Fruit fly (Drosophila melanogaster): ENCODE results near the gene CG17234.

The CG17234 gene

DNA sequence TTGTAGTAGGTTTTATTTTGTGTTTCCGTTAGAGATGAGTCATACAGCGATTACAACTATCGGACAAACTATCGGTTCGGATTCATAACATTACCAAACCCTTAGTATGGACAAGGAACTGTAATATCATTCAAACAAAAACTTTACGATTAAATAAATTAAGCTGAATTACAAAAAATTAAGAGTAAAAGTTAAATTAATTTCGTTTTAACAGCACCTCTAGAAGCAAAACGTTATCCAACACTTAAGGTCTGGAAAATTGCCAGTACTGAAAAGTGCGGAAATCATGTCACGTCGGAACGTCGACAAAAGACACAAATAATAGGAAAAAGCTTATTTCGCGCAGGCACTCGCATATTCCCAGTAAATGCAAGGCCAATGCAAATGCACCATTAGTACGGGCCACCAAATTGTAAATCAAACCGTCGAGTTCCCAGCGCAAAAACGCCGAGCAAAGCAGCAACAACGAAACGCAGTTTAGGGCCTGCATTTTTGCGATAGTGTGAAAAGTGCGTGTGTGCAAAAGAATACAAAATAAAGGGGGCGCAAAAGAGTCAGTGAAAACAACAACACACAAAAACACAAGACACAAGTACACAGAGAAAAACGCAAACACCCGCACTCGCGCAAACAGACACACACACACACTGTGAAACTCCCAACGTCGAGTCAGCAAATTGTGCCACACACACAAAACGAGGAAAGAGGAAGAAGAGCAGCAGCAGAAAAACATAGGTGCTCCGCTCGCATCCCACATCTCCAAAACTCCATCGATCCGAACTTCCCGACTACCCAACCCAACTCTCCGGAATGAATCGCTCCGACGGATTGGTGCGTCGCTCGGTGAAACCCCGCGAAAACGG lies 26.4 kb upstream of the CG17234 start, which contains the start of the genes CG15387 and sau:
TSS of gene CG15387 (minus strand) at position 36 of the 863 bp plus-strand sequence.
TSS of gene sau (plus strand) at position 84 of the 863 bp plus-strand sequence.
- TF ChIP-seq Pif1B (GFP tag; optimal IDR thresholded peaks at IDR 0.05) = peak; percentile 65
- peak; percentile 77 for TF ChIP-seq Pif1A (GFP tag; optimal IDR thresholded peaks at IDR 0.05)
- no peak for TF ChIP-seq CG12605 (GFP tag; IDR thresholded peaks at IDR 0.05)
- peak; percentile 62 for TF ChIP-seq CG17806 (tag; optimal IDR thresholded peaks at IDR 0.05)
- TF ChIP-seq rn (GFP tag; IDR thresholded peaks at IDR 0.05) = peak; percentile 58; the same call in 1 of the 2 replicates
- peak; percentile 77 for TF ChIP-seq CG8159 (tag; optimal IDR thresholded peaks at IDR 0.05)
- peak; percentile 56 for TF ChIP-seq CG9948 (tag; optimal IDR thresholded peaks at IDR 0.05)
- peak; percentile 17 for TF ChIP-seq gl (tag; optimal IDR thresholded peaks at IDR 0.05)
- TF ChIP-seq CG4496 (GFP tag; IDR thresholded peaks at IDR 0.05) = peak; percentile 85
- no peak for TF ChIP-seq EcR (GFP tag; optimal IDR thresholded peaks at IDR 0.05)
- peak; percentile 68 for TF ChIP-seq Ets98B (GFP tag; IDR thresholded peaks at IDR 0.05)
- no peak for TF ChIP-seq CG13204 (GFP tag; optimal IDR thresholded peaks at IDR 0.05)
- TF ChIP-seq CG15710 (tag; optimal IDR thresholded peaks at IDR 0.05) = peak; percentile 84
- TF ChIP-seq fd96Ca (GFP tag; IDR thresholded peaks at IDR 0.05) = peak; percentile 75
- TF ChIP-seq CG8301 (tag; optimal IDR thresholded peaks at IDR 0.05) = peak; percentile 69
- no peak for TF ChIP-seq CG10348 (GFP tag; IDR thresholded peaks at IDR 0.05)
- peak; percentile 76 for TF ChIP-seq CG14655 (GFP tag; optimal IDR thresholded peaks at IDR 0.05)
- TF ChIP-seq CG34367 (tag; optimal IDR thresholded peaks at IDR 0.05) = peak; percentile 72
- peak; percentile 76 for TF ChIP-seq Snoo (tag; optimal IDR thresholded peaks at IDR 0.05)
- TF ChIP-seq CG32121 (GFP tag; IDR thresholded peaks at IDR 0.05) = peak; percentile 85

DNA sequence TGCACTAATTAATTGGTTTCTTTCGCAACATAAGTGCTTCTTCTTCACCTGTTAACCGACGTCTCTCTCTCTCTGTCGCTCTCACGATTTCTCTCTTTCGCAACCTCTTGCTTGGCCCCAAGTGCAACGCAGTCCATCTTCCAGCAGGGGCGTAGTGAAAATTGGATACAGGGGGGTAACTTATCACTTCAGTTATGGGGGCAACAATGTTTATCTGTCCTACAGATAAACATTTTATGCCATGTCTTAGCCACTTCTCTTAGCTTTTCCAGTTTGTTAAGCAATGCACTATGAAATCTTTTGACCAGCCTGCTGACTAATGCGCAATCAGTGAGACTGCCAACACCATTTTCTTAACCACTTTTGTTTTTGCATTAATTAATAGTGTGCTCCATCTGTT lies 25.5 kb upstream of the CG17234 start:
- TF ChIP-seq CG12605 (GFP tag; IDR thresholded peaks at IDR 0.05) (peak; percentile 84), CG9948 (tag; optimal IDR thresholded peaks at IDR 0.05) (peak; percentile 59), EcR (GFP tag; optimal IDR thresholded peaks at IDR 0.05) (no peak), CG10348 (GFP tag; IDR thresholded peaks at IDR 0.05) (peak; percentile 54; the same call in 1 of the 2 replicates), Ets98B (GFP tag; IDR thresholded peaks at IDR 0.05) (peak; percentile 83), CG8301 (tag; optimal IDR thresholded peaks at IDR 0.05) (peak; percentile 69), CG34367 (tag; optimal IDR thresholded peaks at IDR 0.05) (peak; percentile 60), fd96Ca (GFP tag; IDR thresholded peaks at IDR 0.05) (peak; percentile 86), Snoo (tag; optimal IDR thresholded peaks at IDR 0.05) (peak; percentile 74), CG14655 (GFP tag; optimal IDR thresholded peaks at IDR 0.05) (peak; percentile 76), gl (tag; optimal IDR thresholded peaks at IDR 0.05) (no peak), CG15710 (tag; optimal IDR thresholded peaks at IDR 0.05) (peak; percentile 68), CG32121 (GFP tag; IDR thresholded peaks at IDR 0.05) (peak; percentile 82), D1 (tag; optimal IDR thresholded peaks at IDR 0.05) (no peak), Pif1B (GFP tag; optimal IDR thresholded peaks at IDR 0.05) (peak; percentile 76), CG8159 (tag; optimal IDR thresholded peaks at IDR 0.05) (peak; percentile 62), Pif1A (GFP tag; optimal IDR thresholded peaks at IDR 0.05) (peak; percentile 85), rn (GFP tag; IDR thresholded peaks at IDR 0.05) (no peak), CG13204 (GFP tag; optimal IDR thresholded peaks at IDR 0.05) (no peak), CG17806 (tag; optimal IDR thresholded peaks at IDR 0.05) (peak; percentile 72), CG4496 (GFP tag; IDR thresholded peaks at IDR 0.05) (peak; percentile 87)

DNA sequence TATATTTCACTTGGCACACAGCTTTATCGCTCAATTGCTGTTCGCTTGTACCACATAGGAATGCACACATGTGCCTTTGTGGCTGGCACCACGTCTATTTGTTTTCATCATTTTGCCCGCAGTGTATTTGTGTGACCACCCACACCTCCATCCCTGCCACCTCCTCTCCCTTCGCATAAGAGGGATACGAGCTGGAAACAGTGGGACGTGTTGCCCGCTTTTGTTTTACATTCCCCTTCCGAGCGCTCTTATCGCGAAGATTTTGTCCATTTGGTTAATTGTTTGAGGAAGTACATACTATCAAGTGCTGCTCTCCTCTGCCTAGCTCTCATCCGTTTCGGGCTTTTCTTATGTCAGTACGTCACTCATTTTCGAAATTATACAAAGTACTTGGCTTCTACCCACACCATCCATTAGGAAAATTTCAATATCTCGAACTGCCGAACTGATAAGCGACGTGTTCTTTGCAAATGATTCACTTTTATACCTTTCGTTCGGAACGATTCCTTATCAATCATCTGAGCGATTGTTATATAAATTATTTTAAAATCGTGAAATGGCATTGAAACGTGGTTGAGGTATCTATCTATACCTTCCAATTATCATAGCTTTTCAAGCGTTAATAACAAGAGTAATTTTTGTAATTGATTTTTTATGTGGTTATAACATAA lies 24.5 kb upstream of the CG17234 start:
- TF ChIP-seq CG17806 (tag; optimal IDR thresholded peaks at IDR 0.05) = no peak
- peak; percentile 42 for TF ChIP-seq Ets98B (GFP tag; IDR thresholded peaks at IDR 0.05)
- 0 out of 3 replicates have a peak, but pooled peaks have one; percentile 33 for TF ChIP-seq fd96Ca (GFP tag; IDR thresholded peaks at IDR 0.05)

DNA sequence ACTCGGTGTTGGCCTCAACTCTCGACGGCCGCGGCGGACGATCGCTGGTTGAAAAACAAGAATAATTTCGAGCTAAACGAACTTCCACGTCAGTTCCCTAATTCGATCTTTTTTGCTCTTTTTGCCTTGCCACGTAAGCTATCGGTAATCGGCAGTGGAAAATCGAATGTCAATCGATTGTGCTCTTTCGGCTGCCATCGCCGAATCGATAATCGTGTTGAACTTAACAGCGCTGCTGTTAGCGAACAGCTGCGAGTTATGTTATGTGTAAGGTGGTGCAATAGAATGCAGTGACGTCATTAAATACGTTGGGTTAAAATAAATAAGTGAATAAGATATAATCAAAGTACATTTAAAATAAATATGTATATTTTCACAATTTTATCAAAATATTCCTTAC lies 16.1 kb upstream of the CG17234 start, which contains the start of gene Sec24CD:
TSS of gene Sec24CD (minus strand) at position 123 of the 400 bp plus-strand sequence.
- peak; percentile 36 for TF ChIP-seq EcR (GFP tag; optimal IDR thresholded peaks at IDR 0.05)
- TF ChIP-seq gl (tag; optimal IDR thresholded peaks at IDR 0.05) = no peak

DNA sequence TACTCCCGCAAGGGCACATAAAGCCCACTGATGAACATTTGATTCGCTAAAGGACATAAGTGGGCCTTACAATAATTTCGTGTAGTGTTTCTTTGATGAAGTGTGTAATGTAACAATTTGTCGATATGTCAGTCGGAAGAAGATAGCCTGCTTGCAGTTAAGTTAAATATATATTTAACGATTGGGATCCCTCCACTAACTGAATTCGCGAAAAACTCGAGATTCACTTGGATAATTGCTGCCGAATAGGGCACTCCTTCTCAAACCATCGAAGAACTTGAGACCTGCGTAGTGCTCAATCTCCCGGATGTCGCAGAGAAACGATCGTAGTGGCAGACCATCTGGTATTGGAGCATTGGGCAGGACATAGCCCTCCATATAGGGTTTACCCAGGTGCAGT lies 14.7 kb upstream of the CG17234 start, which contains the start of gene Tengl3:
TSS of gene Tengl3 (minus strand) at position 101 of the 400 bp plus-strand sequence.
- no peak for TF ChIP-seq CG34367 (tag; optimal IDR thresholded peaks at IDR 0.05)
- TF ChIP-seq CG14655 (GFP tag; optimal IDR thresholded peaks at IDR 0.05) = no peak
- no peak for TF ChIP-seq CG32121 (GFP tag; IDR thresholded peaks at IDR 0.05)
- TF ChIP-seq CG17806 (tag; optimal IDR thresholded peaks at IDR 0.05) = no peak
- no peak for TF ChIP-seq D1 (tag; optimal IDR thresholded peaks at IDR 0.05)
- TF ChIP-seq EcR (GFP tag; optimal IDR thresholded peaks at IDR 0.05) = no peak
- no peak for TF ChIP-seq CG15710 (tag; optimal IDR thresholded peaks at IDR 0.05)
- TF ChIP-seq CG13204 (GFP tag; optimal IDR thresholded peaks at IDR 0.05) = no peak
- no peak for TF ChIP-seq Pif1B (GFP tag; optimal IDR thresholded peaks at IDR 0.05)
- no peak for TF ChIP-seq gl (tag; optimal IDR thresholded peaks at IDR 0.05)
- no peak for TF ChIP-seq rn (GFP tag; IDR thresholded peaks at IDR 0.05)
- TF ChIP-seq CG10348 (GFP tag; IDR thresholded peaks at IDR 0.05) = no peak
- TF ChIP-seq CG12605 (GFP tag; IDR thresholded peaks at IDR 0.05) = no peak

All from whole organism, pupa.